Fruit fly (Drosophila melanogaster) whole organism, adult: ENCODE results near the gene CG8117.

Source experiments
- CG11617 ChIP-seq: fragments of 200-800 bp; sonication (Bioruptor generic); optimal IDR thresholded peaks from 2 replicates; lab custom pipeline; 2017; ENCODE audit warnings: mild to moderate bottlenecking, missing biosample characterization, missing genetic modification reagents, missing genetic modification characterization
- CG12768 ChIP-seq: fragments of 200-800 bp; sonication (Bioruptor generic); optimal IDR thresholded peaks from 2 replicates; lab custom pipeline; 2017; ENCODE audit warnings: missing biosample characterization, missing genetic modification characterization, mild to moderate bottlenecking, moderate library complexity, missing genetic modification reagents
- CG14711 ChIP-seq: fragments of 200-800 bp; sonication (Bioruptor generic); optimal IDR thresholded peaks from 2 replicates; lab custom pipeline; 2018; ENCODE audit warnings: missing biosample characterization, mild to moderate bottlenecking, missing genetic modification characterization, moderate library complexity
- CG1620 ChIP-seq: fragments of 200-800 bp; sonication (Bioruptor generic); optimal IDR thresholded peaks from 2 replicates; lab custom pipeline; 2016; ENCODE audit warnings: missing biosample characterization, missing genetic modification characterization
- CG33017 ChIP-seq: fragments of 200-800 bp; sonication (Bioruptor generic); optimal IDR thresholded peaks from 2 replicates; lab custom pipeline; 2018; ENCODE audit warnings: missing biosample characterization, mild to moderate bottlenecking, missing genetic modification characterization, moderate library complexity
- CG5204 ChIP-seq: fragments of 200-800 bp; sonication (Bioruptor generic); optimal IDR thresholded peaks from 2 replicates; lab custom pipeline; 2016; ENCODE audit warnings: missing biosample characterization, missing genetic modification characterization
- CG7045 ChIP-seq: fragments of 200-800 bp; sonication (Bioruptor generic); optimal IDR thresholded peaks from 2 replicates; lab custom pipeline; 2017; ENCODE audit warnings: missing biosample characterization, mild to moderate bottlenecking, missing genetic modification characterization
- CG7101 ChIP-seq: fragments of 200-800 bp; sonication (Bioruptor generic); optimal IDR thresholded peaks from 2 replicates; lab custom pipeline; 2018; ENCODE audit warnings: missing biosample characterization, mild to moderate bottlenecking, missing genetic modification characterization, moderate library complexity
- Clk ChIP-seq: fragments of 200-800 bp; sonication (Bioruptor generic); optimal IDR thresholded peaks from 2 replicates; lab custom pipeline; 2017; ENCODE audit warnings: missing biosample characterization, missing genetic modification characterization
- Crg-1 ChIP-seq: fragments of 200-800 bp; sonication (Bioruptor generic); optimal IDR thresholded peaks from 2 replicates; lab custom pipeline; 2016; ENCODE audit warnings: missing biosample characterization, missing genetic modification characterization
- Hr96 ChIP-seq: fragments of 200-800 bp; sonication (Bioruptor generic); optimal IDR thresholded peaks from 2 replicates; lab custom pipeline; 2016; ENCODE audit warnings: missing biosample characterization, missing genetic modification characterization
- Mnt ChIP-seq: fragments of 200-800 bp; sonication (Bioruptor generic); optimal IDR thresholded peaks from 2 replicates; lab custom pipeline; 2016; ENCODE audit warnings: missing biosample characterization, mild to moderate bottlenecking, missing genetic modification characterization
- bab1 ChIP-seq: fragments of 200-800 bp; sonication (Bioruptor generic); optimal IDR thresholded peaks from 3 replicates; lab custom pipeline; 2019; ENCODE audit warnings: missing biosample characterization, mild to moderate bottlenecking, missing genetic modification characterization, moderate library complexity
- cic ChIP-seq: fragments of 200-800 bp; sonication (Bioruptor generic); optimal IDR thresholded peaks from 2 replicates; lab custom pipeline; 2017; ENCODE audit warnings: missing biosample characterization, mild to moderate bottlenecking, missing genetic modification characterization, moderate library complexity
- cnc ChIP-seq, 2 experiments: fragments of >200 bp; optimal IDR thresholded peaks; 2 replicates each; lab custom pipeline; 2017
- kay ChIP-seq: fragments of 200-800 bp; sonication (Bioruptor generic); peaks from one replicate; lab custom pipeline; 2016; ENCODE audit warnings: missing biosample characterization, missing genetic modification characterization, borderline replicate concordance
- ovo ChIP-seq: fragments of 200-800 bp; sonication (Bioruptor generic); optimal IDR thresholded peaks from 2 replicates; lab custom pipeline; 2016; ENCODE audit warnings: missing biosample characterization, missing genetic modification characterization
- pad ChIP-seq: fragments of 200-800 bp; sonication (Bioruptor generic); optimal IDR thresholded peaks from 3 replicates; lab custom pipeline; 2017; ENCODE audit warnings: missing biosample characterization, missing genetic modification characterization, mild to moderate bottlenecking, moderate library complexity, missing genetic modification reagents
- tj ChIP-seq: fragments of 200-800 bp; sonication (Bioruptor generic); optimal IDR thresholded peaks from 3 replicates; lab custom pipeline; 2017; ENCODE audit warnings: missing biosample characterization, mild to moderate bottlenecking, missing genetic modification characterization, moderate library complexity
- toe ChIP-seq: fragments of 200-800 bp; sonication (Bioruptor generic); optimal IDR thresholded peaks from 2 replicates; lab custom pipeline; 2016; ENCODE audit warnings: missing biosample characterization, missing genetic modification characterization

CG8117 gene

DNA sequence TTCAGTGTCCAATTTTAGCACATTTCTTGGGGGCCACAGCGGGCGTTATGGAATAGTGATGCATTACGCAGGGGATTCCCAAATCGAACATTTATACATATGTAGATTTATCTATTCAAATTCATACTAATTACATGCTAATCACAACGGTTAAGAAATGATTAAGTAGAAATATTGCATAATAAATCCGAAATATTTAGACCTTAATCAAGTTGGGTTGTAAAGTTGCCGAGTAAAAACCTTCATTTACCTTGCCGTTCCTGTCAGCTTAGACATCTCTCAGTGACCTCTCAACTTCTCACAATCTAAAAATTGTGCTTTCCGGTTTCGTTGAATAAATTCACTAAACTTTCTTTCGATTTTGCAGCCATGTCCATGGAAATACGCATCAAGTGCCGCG is at the start of gene CG8117:
Gene CG8117, plus strand, starts transcription at position 301 of the 400 bp plus-strand sequence.
- TF ChIP-seq CG1620 (GFP tag; lab: Kevin White, UChicago) (no peak), toe (no peak), pad (GFP tag; lab: Kevin White, UChicago) (no peak), CG5204 (GFP tag; lab: Kevin White, UChicago) (no peak), CG14711 (tag; lab: Kevin White, UChicago) (no peak), bab1 (no peak), CG11617 (no peak), cnc (optimal IDR thresholded peaks at IDR 0.05; lab: Kevin White, UChicago) (no peak), Clk (no peak), kay (GFP tag; lab: Kevin White, UChicago) (no peak), CG7045 (no peak), tj (GFP tag; lab: Kevin White, UChicago) (no peak)

DNA sequence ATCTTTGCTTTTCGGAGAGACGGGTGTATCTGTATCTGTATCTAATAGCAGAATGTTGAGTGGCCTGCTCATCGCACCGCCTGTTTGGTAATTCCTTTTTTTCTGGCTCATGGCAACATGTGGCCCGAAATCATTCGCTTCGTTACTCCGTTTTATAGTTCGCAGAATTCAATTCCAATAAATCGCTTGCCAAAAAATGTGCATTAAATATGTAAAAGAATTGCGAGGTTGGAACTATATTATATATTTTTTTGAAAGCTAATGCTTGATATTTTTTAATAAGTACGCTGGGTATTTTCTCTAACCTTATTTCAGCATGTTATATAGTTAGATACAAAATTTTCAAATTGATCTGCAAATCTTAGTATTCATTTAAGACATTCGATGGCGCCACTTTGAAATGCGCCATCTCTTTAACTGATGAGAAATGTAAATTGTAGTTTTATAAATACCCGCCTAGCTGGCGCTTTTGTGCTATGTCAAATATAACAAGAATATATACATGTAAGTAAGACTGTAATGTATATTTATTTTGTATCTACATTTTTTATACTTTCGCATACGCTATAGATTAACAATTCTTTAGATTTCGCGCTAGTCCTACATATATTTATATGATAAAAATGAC is 49.7 kb upstream of the CG8117 start:
- peak; percentile 59 for TF ChIP-seq CG1620 (GFP tag; lab: Kevin White, UChicago)
- peak; percentile 4 for TF ChIP-seq Mnt
- TF ChIP-seq CG7045 = no peak

DNA sequence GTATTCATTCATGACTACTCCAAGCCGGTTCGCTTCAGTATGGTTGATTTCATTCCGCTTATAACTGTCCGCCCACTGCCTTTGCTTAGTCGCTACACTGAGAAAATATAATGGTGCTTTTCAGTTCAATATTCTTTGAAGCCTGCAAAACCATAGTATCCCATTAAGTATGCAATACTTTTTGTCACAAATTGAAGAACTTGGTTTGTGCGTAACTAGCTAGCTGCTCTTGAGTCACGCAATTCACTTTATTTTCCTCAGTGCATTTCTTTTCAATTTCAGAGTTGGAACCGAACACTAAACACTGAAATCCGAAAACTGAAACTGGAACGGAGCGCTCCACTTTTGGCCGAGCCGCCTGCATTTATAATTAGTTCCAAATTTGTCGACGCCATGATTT is 44.3 kb upstream of the CG8117 start:
- TF ChIP-seq Clk (no peak), CG7101 (tag; lab: Kevin White, UChicago) (no peak), CG1620 (GFP tag; lab: Kevin White, UChicago) (no peak), CG12768 (GFP tag; lab: Kevin White, UChicago) (no peak), Hr96 (GFP tag; lab: Kevin White, UChicago) (no peak), CG33017 (tag; lab: Kevin White, UChicago) (no peak), kay (GFP tag; lab: Kevin White, UChicago) (no peak), Mnt (no peak), cic (GFP tag; lab: Kevin White, UChicago) (no peak), bab1 (no peak), tj (GFP tag; lab: Kevin White, UChicago) (no peak), toe (no peak), Crg-1 (no peak)

DNA sequence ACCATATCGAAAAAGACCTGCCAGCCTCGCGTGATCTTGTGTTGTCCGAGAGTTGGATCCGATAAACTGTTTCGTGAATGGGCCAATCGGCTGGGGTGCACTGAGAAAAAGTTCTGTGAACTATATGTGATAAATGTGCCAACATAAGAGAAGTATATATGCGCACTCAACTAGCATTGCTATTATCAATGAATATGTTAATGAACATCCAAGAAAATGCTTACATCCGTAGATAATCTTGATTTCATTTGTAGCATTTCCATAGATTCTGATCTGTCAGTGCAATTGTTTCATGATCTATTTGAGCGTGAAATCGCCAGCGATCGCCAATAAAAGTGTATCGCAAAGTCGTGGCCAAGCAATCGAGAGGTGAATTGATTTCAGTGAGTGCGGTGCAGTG is 42.7 kb upstream of the CG8117 start:
- TF ChIP-seq CG7101 (tag; lab: Kevin White, UChicago) (no peak), CG12768 (GFP tag; lab: Kevin White, UChicago) (no peak), CG7045 (no peak), CG33017 (tag; lab: Kevin White, UChicago) (no peak), tj (GFP tag; lab: Kevin White, UChicago) (no peak), CG5204 (GFP tag; lab: Kevin White, UChicago) (no peak), toe (no peak), ovo (GFP tag; lab: Kevin White, UChicago) (no peak), CG14711 (tag; lab: Kevin White, UChicago) (no peak), Hr96 (GFP tag; lab: Kevin White, UChicago) (no peak), bab1 (no peak), cic (GFP tag; lab: Kevin White, UChicago) (no peak), Clk (no peak)

DNA sequence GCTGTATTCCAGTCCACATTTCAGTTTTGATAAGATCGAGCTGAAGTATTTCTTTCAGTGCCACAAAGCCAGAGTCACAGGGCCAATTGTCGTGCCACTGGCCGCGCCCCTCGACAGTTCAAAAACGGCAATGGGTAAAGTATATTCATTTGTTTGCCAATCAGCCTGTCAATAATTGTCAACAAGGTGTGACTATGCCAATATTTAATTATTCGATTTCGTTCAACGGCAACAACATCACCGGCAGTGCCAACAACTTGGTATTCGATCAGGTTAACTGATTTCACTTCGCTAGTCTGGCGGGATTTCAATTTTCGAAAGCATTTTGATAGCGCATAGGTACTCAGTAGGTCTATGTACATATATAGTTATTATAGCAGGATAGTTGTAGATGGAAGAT is 41.6 kb upstream of the CG8117 start:
- TF ChIP-seq Hr96 (GFP tag; lab: Kevin White, UChicago) (no peak), cnc (optimal IDR thresholded peaks at IDR 0.05; lab: Kevin White, UChicago) (no peak), ovo (GFP tag; lab: Kevin White, UChicago) (peak; percentile 23), CG7101 (tag; lab: Kevin White, UChicago) (peak; percentile 18), CG1620 (GFP tag; lab: Kevin White, UChicago) (no peak)

DNA sequence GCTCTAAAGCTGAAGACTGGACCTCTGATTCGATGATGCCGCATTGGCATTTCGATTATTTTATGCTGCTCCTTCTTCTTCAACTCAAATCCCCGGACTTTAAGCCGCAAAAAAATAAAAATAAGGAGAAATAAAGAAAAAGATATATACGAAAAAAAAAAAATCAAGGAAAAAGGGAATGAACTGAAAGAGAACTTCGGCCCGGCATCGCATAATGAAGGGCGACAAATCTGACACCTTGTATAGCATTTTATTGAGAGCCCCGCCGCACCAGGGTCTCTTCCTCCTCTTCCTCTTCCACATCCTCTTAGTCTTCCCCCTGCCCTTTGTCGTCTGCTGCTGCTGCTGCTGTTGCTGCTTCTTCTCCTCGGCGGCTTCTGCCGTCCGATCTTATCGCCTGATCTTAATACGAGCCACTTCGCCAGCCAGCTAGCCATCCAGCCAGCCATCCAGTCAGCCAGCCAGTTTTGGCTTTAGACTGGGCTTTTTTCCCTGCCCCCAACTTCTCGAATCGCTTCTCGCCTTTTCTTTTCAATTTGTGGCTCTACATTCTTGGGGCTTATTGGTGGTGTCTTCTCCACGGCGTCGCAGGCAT is 35.2 kb upstream of the CG8117 start:
- TF ChIP-seq kay (GFP tag; lab: Kevin White, UChicago) = no peak
- TF ChIP-seq tj (GFP tag; lab: Kevin White, UChicago) = no peak
- no peak for TF ChIP-seq Hr96 (GFP tag; lab: Kevin White, UChicago)
- TF ChIP-seq cic (GFP tag; lab: Kevin White, UChicago) = no peak
- TF ChIP-seq cnc (optimal IDR thresholded peaks at IDR 0.05; lab: Kevin White, UChicago) = no peak
- TF ChIP-seq toe = no peak
- TF ChIP-seq Mnt = no peak
- no peak for TF ChIP-seq CG14711 (tag; lab: Kevin White, UChicago)
- no peak for TF ChIP-seq CG12768 (GFP tag; lab: Kevin White, UChicago)
- no peak for TF ChIP-seq CG7045
- no peak for TF ChIP-seq CG7101 (tag; lab: Kevin White, UChicago)
- TF ChIP-seq Crg-1 = no peak
- TF ChIP-seq ovo (GFP tag; lab: Kevin White, UChicago) = no peak
- no peak for TF ChIP-seq CG33017 (tag; lab: Kevin White, UChicago)
- no peak for TF ChIP-seq Clk
- TF ChIP-seq CG5204 (GFP tag; lab: Kevin White, UChicago) = no peak
- no peak for TF ChIP-seq bab1
- no peak for TF ChIP-seq CG1620 (GFP tag; lab: Kevin White, UChicago)

DNA sequence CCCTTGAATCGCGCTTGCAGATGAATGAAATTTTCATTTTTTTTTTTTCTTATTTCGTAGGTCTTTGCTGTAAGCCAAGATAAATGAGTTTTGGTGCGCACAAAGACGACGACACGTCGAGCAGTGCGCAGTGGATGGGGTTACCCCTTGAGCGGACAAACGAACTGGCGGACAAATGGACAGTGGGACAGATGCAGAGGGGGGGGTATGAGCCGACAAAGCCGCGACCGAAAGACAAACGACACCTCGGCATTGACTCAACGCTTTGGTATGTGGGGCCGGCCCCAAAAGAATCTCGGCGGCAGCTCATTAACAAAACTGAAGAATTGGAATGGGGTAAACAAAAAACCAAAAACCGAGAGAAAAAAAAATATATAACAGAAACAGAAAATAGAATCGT is 34.7 kb upstream of the CG8117 start:
- TF ChIP-seq CG33017 (tag; lab: Kevin White, UChicago) (no peak), CG5204 (GFP tag; lab: Kevin White, UChicago) (no peak), Hr96 (GFP tag; lab: Kevin White, UChicago) (no peak), tj (GFP tag; lab: Kevin White, UChicago) (no peak), CG14711 (tag; lab: Kevin White, UChicago) (no peak), pad (GFP tag; lab: Kevin White, UChicago) (no peak), CG7101 (tag; lab: Kevin White, UChicago) (no peak), CG7045 (no peak)
